Fruit fly (Drosophila melanogaster): ENCODE data around the gene eag.

The eag gene

DNA sequence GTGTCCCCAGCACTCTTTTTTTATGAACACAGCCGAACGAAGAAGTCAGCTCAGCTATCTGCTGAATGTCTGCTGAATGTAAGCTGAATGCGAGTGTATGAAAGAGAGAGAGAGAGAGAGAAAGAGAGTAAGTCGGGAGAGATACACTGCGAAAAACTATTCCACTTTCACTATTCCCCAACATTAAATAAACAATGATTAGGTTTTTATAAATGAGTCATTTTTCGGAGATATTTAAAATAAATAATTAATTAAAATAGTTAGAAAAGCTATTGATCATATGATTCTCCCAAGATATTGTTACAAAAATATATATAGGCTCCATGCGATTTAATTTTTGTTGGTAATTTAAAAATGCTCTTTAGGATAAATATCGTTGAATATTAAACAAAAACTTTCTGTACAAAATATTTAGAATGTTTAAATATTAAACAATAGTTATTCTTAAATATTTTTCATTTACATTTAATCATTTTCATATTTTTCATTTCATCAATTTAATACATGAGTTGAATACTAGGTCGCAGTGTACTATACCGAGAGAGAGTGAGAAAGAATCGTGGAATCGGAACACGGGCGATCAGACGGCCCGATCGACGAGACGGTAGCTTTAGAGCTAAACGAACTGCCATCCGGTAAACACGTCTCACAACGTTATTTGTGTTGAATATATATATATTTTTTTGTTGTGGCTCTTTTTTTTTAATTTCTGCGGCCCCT is 68.7 kb downstream of the eag start, which contains the start of gene be (continued):
- peak; percentile 4 for TF ChIP-seq CG3065 (GFP tag; optimal IDR thresholded peaks at IDR 0.05)
- no peak for TF ChIP-seq p53 (GFP tag; optimal IDR thresholded peaks at IDR 0.05)
- no peak for TF ChIP-seq Side (GFP tag; optimal IDR thresholded peaks at IDR 0.05)
- no peak for TF ChIP-seq CG30431 (GFP tag; optimal IDR thresholded peaks at IDR 0.05)
- TF ChIP-seq pb (GFP tag; optimal IDR thresholded peaks at IDR 0.05) = no peak
- 0 out of 3 replicates have a peak, but pooled peaks have one; percentile 29 for TF ChIP-seq otp (GFP tag; IDR thresholded peaks at IDR 0.05)
- no peak for TF ChIP-seq CG2129 (GFP tag; IDR thresholded peaks at IDR 0.05; ENCODE audit: partially characterized antibody)
- TF ChIP-seq CG2116 (GFP tag; optimal IDR thresholded peaks at IDR 0.05) = no peak
- no peak for TF ChIP-seq zen2 (GFP tag; IDR thresholded peaks at IDR 0.05; ENCODE audit: partially characterized antibody)
- no peak for TF ChIP-seq Awh (GFP tag; IDR thresholded peaks at IDR 0.05)
- no peak for TF ChIP-seq CG1024 (GFP tag; IDR thresholded peaks at IDR 0.05)
- TF ChIP-seq ATbp (GFP tag; optimal IDR thresholded peaks at IDR 0.05) = no peak
- peak; percentile 26 for TF ChIP-seq CG6765 (GFP tag; optimal IDR thresholded peaks at IDR 0.05)
- TF ChIP-seq sd (tag; optimal IDR thresholded peaks at IDR 0.05) = peak; percentile 22
- no peak for TF ChIP-seq eve (GFP tag; optimal IDR thresholded peaks at IDR 0.05)
- TF ChIP-seq CG2889 (GFP tag; IDR thresholded peaks at IDR 0.05) = no peak
- no peak for TF ChIP-seq mirr (GFP tag; optimal IDR thresholded peaks at IDR 0.05)
- peak; percentile 55 for TF ChIP-seq gcm (GFP tag; optimal IDR thresholded peaks at IDR 0.05)
- TF ChIP-seq exex (tag; optimal IDR thresholded peaks at IDR 0.05) = no peak
- TF ChIP-seq pfk (GFP tag; optimal IDR thresholded peaks at IDR 0.05) = peak; percentile 87
- TF ChIP-seq CG10654 (GFP tag; optimal IDR thresholded peaks at IDR 0.05) = peak; percentile 21
- TF ChIP-seq Dad (GFP tag; optimal IDR thresholded peaks at IDR 0.05) = no peak
- TF ChIP-seq CG8359 (GFP tag; optimal IDR thresholded peaks at IDR 0.05; ENCODE audit: borderline replicate concordance) = no peak
- peak; percentile 49 for TF ChIP-seq cwo (GFP tag; optimal IDR thresholded peaks at IDR 0.05)
- 0 out of 2 replicates have a peak, but pooled peaks have one; percentile 44 for TF ChIP-seq CG10959 (GFP tag; IDR thresholded peaks at IDR 0.05)
- no peak for TF ChIP-seq H2.0 (GFP tag; IDR thresholded peaks at IDR 0.05)
- TF ChIP-seq Atf-2 (GFP tag; optimal IDR thresholded peaks at IDR 0.05) = no peak
- no peak for TF ChIP-seq Vsx1 (GFP tag; optimal IDR thresholded peaks at IDR 0.05)
- TF ChIP-seq CG42726 (GFP tag; IDR thresholded peaks at IDR 0.05; ENCODE audit: partially characterized antibody) = no peak
- no peak for TF ChIP-seq ewg (GFP tag; optimal IDR thresholded peaks at IDR 0.05)
- TF ChIP-seq CG18011 (GFP tag; optimal IDR thresholded peaks at IDR 0.05) = no peak
- TF ChIP-seq CG8281 (tag; optimal IDR thresholded peaks at IDR 0.05) = peak; percentile 15
- TF ChIP-seq kay (GFP tag; optimal IDR thresholded peaks at IDR 0.05) = no peak
- TF ChIP-seq btn (GFP tag; optimal IDR thresholded peaks at IDR 0.05) = no peak
- TF ChIP-seq lab (GFP tag; optimal IDR thresholded peaks at IDR 0.05) = peak; percentile 35
- TF ChIP-seq usp (GFP tag; optimal IDR thresholded peaks at IDR 0.05) = no peak
- TF ChIP-seq Xbp1 (GFP tag; optimal IDR thresholded peaks at IDR 0.05) = peak; percentile 41
- TF ChIP-seq HLHmδ (GFP tag; optimal IDR thresholded peaks at IDR 0.05) = peak; percentile 42
- peak; percentile 61 for TF ChIP-seq tap (tag; optimal IDR thresholded peaks at IDR 0.05)
- TF ChIP-seq nom (GFP tag; optimal IDR thresholded peaks at IDR 0.05) = no peak
- TF ChIP-seq abd-A (tag; optimal IDR thresholded peaks at IDR 0.05) = no peak
- TF ChIP-seq CG8478 (optimal IDR thresholded peaks at IDR 0.05) = no peak
- TF ChIP-seq CG10431 (GFP tag; optimal IDR thresholded peaks at IDR 0.05) = peak; percentile 37
- peak; percentile 37; the same call in 1 of the 2 replicates for TF ChIP-seq sob (GFP tag; IDR thresholded peaks at IDR 0.05)
- TF ChIP-seq unc-4 (GFP tag; IDR thresholded peaks at IDR 0.05; ENCODE audit: partially characterized antibody) = no peak
- no peak for TF ChIP-seq gro (GFP tag; optimal IDR thresholded peaks at IDR 0.05)
- peak; percentile 67 for TF ChIP-seq Sox102F (GFP tag; optimal IDR thresholded peaks at IDR 0.05)
- no peak; the same call in 1 of the 2 replicates for TF ChIP-seq CG7372 (GFP tag; IDR thresholded peaks at IDR 0.05)
- no peak for TF ChIP-seq CG4730 (GFP tag; IDR thresholded peaks at IDR 0.05)
